Worm (Caenorhabditis elegans): Measurements from ENCODE around the gene ZK546.5.

Gene ZK546.5

ce11 chrII:4934954-4935353, 664 bp upstream of the ZK546.5 start, which contains the start of gene gst-30:
Gene gst-30, minus strand, starts transcription at chrII:4935054.
- TF ChIP-seq eor-1 (tag; optimal IDR thresholded peaks at IDR 0.05) (no peak), jun-1 (tag; optimal IDR thresholded peaks at IDR 0.05) (no peak), egl-27 (tag; optimal IDR thresholded peaks at IDR 0.05) (no peak), unc-39 (tag; optimal IDR thresholded peaks at IDR 0.05) (no peak), nhr-23 (tag; optimal IDR thresholded peaks at IDR 0.05) (no peak), ceh-16 (tag; optimal IDR thresholded peaks at IDR 0.05) (no peak), ZK546.5 (tag; optimal IDR thresholded peaks at IDR 0.05) (no peak), nhr-25 (tag; optimal IDR thresholded peaks at IDR 0.05) (no peak)

ce11 chrII:4937743-4938142, 2.1 kb downstream of the ZK546.5 start, which contains the start of gene ZK546.4:
Gene ZK546.4, plus strand, starts transcription at chrII:4938043.
- TF ChIP-seq lin-39 (tag; optimal IDR thresholded peaks at IDR 0.05) (no peak), jun-1 (tag; optimal IDR thresholded peaks at IDR 0.05) (no peak), unc-39 (tag; optimal IDR thresholded peaks at IDR 0.05) (no peak), eor-1 (tag; optimal IDR thresholded peaks at IDR 0.05) (no peak), lin-15B (tag; optimal IDR thresholded peaks at IDR 0.05) (no peak), ceh-9 (tag; optimal IDR thresholded peaks at IDR 0.05) (no peak), egl-27 (tag; optimal IDR thresholded peaks at IDR 0.05) (no peak), mdl-1 (tag; optimal IDR thresholded peaks at IDR 0.05) (no peak), nhr-77 (tag; optimal IDR thresholded peaks at IDR 0.05) (no peak), pqm-1 (tag; optimal IDR thresholded peaks at IDR 0.05) (no peak), zag-1 (tag; optimal IDR thresholded peaks at IDR 0.05) (no peak), R02D3.7 (tag; optimal IDR thresholded peaks at IDR 0.05) (no peak), sea-2 (GFP tag; optimal IDR thresholded peaks at IDR 0.05) (no peak), nhr-76 (tag; optimal IDR thresholded peaks at IDR 0.05) (no peak), nhr-23 (tag; optimal IDR thresholded peaks at IDR 0.05) (no peak), ztf-11 (tag; optimal IDR thresholded peaks at IDR 0.05) (no peak), nhr-11 (tag; optimal IDR thresholded peaks at IDR 0.05) (no peak), ceh-82 (tag; optimal IDR thresholded peaks at IDR 0.05) (no peak), skn-1 (tag; optimal IDR thresholded peaks at IDR 0.05) (no peak), ztf-4 (tag; optimal IDR thresholded peaks at IDR 0.05) (no peak)

ce11 chrII:4941050-4941449, 5.4 kb downstream of the ZK546.5 start, which contains the start of gene cblc-1:
Gene cblc-1, minus strand, starts transcription at chrII:4941150.
- TF ChIP-seq nhr-76 (tag; optimal IDR thresholded peaks at IDR 0.05): no peak
- no peak for TF ChIP-seq daf-12 (tag; optimal IDR thresholded peaks at IDR 0.05)
- no peak for TF ChIP-seq elt-2 (tag; optimal IDR thresholded peaks at IDR 0.05)
- TF ChIP-seq egl-5 (tag; optimal IDR thresholded peaks at IDR 0.05): no peak
- TF ChIP-seq fkh-10 (GFP tag; optimal IDR thresholded peaks at IDR 0.05): no peak
- no peak for TF ChIP-seq sea-2 (GFP tag; optimal IDR thresholded peaks at IDR 0.05)
- TF ChIP-seq ztf-11 (tag; optimal IDR thresholded peaks at IDR 0.05): no peak
- TF ChIP-seq fos-1 (tag; optimal IDR thresholded peaks at IDR 0.05): no peak
- TF ChIP-seq lin-15B (tag; optimal IDR thresholded peaks at IDR 0.05): no peak
- no peak for TF ChIP-seq R02D3.7 (tag; optimal IDR thresholded peaks at IDR 0.05)
- no peak for TF ChIP-seq nhr-77 (tag; optimal IDR thresholded peaks at IDR 0.05)
- TF ChIP-seq mdl-1 (tag; optimal IDR thresholded peaks at IDR 0.05): no peak
- no peak for TF ChIP-seq eor-1 (tag; optimal IDR thresholded peaks at IDR 0.05)
- TF ChIP-seq zag-1 (tag; optimal IDR thresholded peaks at IDR 0.05): no peak
- TF ChIP-seq nhr-43 (tag; optimal IDR thresholded peaks at IDR 0.05; ENCODE audit: poor library complexity, severe bottlenecking): no peak
- TF ChIP-seq ZK546.5 (tag; optimal IDR thresholded peaks at IDR 0.05): no peak
- no peak for TF ChIP-seq nhr-12 (tag; optimal IDR thresholded peaks at IDR 0.05)
- TF ChIP-seq aly-2 (tag; optimal IDR thresholded peaks at IDR 0.05): no peak
- no peak for TF ChIP-seq unc-39 (tag; optimal IDR thresholded peaks at IDR 0.05)

- no peak for TF ChIP-seq ceh-28 (tag; optimal IDR thresholded peaks at IDR 0.05)
- no peak for TF ChIP-seq fkh-2 (tag; optimal IDR thresholded peaks at IDR 0.05)
- TF ChIP-seq nhr-23 (tag; optimal IDR thresholded peaks at IDR 0.05): peak; percentile 28
- no peak for TF ChIP-seq nhr-43 (tag; optimal IDR thresholded peaks at IDR 0.05; ENCODE audit: poor library complexity, severe bottlenecking)
- TF ChIP-seq elt-2 (tag; optimal IDR thresholded peaks at IDR 0.05): peak; percentile 71
- no peak for TF ChIP-seq eor-1 (tag; optimal IDR thresholded peaks at IDR 0.05)
- TF ChIP-seq nhr-28 (tag; optimal IDR thresholded peaks at IDR 0.05): no peak
- peak; percentile 59 for TF ChIP-seq pha-4 (tag; optimal IDR thresholded peaks at IDR 0.05)
- peak; percentile 95 for TF ChIP-seq elt-1 (tag; optimal IDR thresholded peaks at IDR 0.05)
- TF ChIP-seq aly-2 (tag; optimal IDR thresholded peaks at IDR 0.05): no peak
- no peak for TF ChIP-seq nhr-237 (tag; optimal IDR thresholded peaks at IDR 0.05)
- TF ChIP-seq nhr-77 (tag; optimal IDR thresholded peaks at IDR 0.05): no peak
- no peak for TF ChIP-seq nhr-67 (tag; optimal IDR thresholded peaks at IDR 0.05)
- peak; percentile 23 for TF ChIP-seq nfya-1 (tag; optimal IDR thresholded peaks at IDR 0.05; ENCODE audit: insufficient read depth)
- no peak for TF ChIP-seq nhr-11 (tag; optimal IDR thresholded peaks at IDR 0.05)
- no peak for TF ChIP-seq pqm-1 (tag; optimal IDR thresholded peaks at IDR 0.05)
- no peak for TF ChIP-seq ztf-4 (tag; optimal IDR thresholded peaks at IDR 0.05)
- no peak for TF ChIP-seq lsy-12 (tag; optimal IDR thresholded peaks at IDR 0.05)
- peak; percentile 24 for TF ChIP-seq ama-1 (optimal IDR thresholded peaks at IDR 0.05)
- TF ChIP-seq unc-62 (GFP tag; optimal IDR thresholded peaks at IDR 0.05): no peak
- TF ChIP-seq ceh-16 (tag; optimal IDR thresholded peaks at IDR 0.05): no peak
- TF ChIP-seq zag-1 (tag; optimal IDR thresholded peaks at IDR 0.05): no peak
- TF ChIP-seq ceh-82 (tag; optimal IDR thresholded peaks at IDR 0.05): no peak
- TF ChIP-seq nhr-76 (tag; optimal IDR thresholded peaks at IDR 0.05): no peak
Observed at ce11 chrII:4941541-4942206, 6.1 kb downstream of the ZK546.5 start, which contains the start of gene ZK546.19. Gene ZK546.19, plus strand, starts transcription at chrII:4941726.

Measured in whole organism, L3 larva.